Worm (Caenorhabditis elegans) whole organism, midembryonic: ENCODE data around the gene cwp-5.

Experiments
- flt-1 ChIP-seq: fragments of 200-800 bp; sonication (Bioruptor generic); IDR thresholded peaks from 2 replicates; pipeline ENCODE4 v1.3.6; 2022; ENCODE audit warnings: missing genetic modification characterization, missing compliant biosample characterization
- ref-1 ChIP-seq: fragments of 200-800 bp; sonication (Bioruptor generic); conservative IDR thresholded peaks from 2 replicates; pipeline ENCODE4 v1.3.6; 2022; ENCODE audit warnings: missing genetic modification reagents, missing genetic modification characterization, missing compliant biosample characterization

DNA sequence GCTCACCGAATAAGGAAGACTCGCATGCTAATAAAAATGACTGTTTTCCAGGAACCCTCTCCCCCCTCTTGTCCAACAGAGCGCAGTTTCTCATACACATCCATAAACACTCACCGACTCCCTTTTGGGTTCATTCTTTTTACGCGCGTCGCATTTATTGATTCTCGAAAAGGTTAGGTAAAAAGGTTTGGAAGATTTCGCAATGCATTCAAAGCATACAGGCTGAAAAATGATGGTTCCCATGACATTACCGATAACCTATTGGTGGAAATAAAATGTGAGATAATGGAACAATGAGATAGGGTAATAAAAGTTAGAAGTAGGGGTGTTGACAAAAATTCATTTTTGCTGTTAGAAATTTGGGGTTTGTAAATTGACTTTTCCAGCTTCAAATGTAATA lies 31.3 kb downstream of the cwp-5 start:
- TF ChIP-seq flt-1 (GFP tag; lab: Robert Waterston, UW) (no peak), ref-1 (no peak)
